Fruit fly (Drosophila melanogaster) ovary, adult (tissue): ENCODE measurements around the gene CG8003.
A peak's percentile ranks its signal among the peaks of the same experiment; 100 is the strongest.

ENCODE experiments used
- CG17801 ChIP-seq: fragments of 200-800 bp; optimal IDR thresholded peaks from 2 replicates; lab custom pipeline; 2019; ENCODE audit warnings: missing biosample characterization, mild to moderate bottlenecking, missing genetic modification characterization, moderate library complexity; ENCODE audit not compliant: partially characterized antibody

CG8003 gene

dm6 chr3L:10660744-10661589, at the start of gene CG8003, which contains the start of gene CG32066:
Gene CG8003, plus strand, starts transcription at chr3L:10661475.
Gene CG32066, minus strand, starts transcription at chr3L:10661013.
- TF ChIP-seq CG17801 (GFP tag; lab: Kevin White, UChicago): peak; percentile 53

DNA sequence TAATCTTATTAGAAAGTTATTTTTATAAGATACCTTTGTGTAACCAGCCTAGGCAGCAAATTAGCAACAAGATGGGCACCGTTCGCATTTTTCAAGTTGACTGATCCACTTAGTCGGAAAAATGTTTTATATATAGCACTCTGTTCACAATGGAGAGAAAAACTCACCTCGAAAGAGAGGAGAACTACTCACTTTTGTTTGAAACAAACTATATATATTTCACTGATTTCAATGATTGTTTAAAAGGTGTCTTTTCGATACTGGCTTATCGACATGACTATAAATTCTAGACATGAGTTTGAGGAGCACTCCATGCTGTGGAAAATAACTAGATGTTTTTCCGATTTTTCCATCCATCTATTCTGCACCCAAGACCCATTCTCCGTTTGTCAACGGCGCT, 37.8 kb upstream of the CG8003 start, which contains the start of gene CG42521:
CG42521 (minus strand) TSS at position 101 of the 400 bp plus-strand sequence.
- no peak for TF ChIP-seq CG17801 (GFP tag; lab: Kevin White, UChicago)

DNA sequence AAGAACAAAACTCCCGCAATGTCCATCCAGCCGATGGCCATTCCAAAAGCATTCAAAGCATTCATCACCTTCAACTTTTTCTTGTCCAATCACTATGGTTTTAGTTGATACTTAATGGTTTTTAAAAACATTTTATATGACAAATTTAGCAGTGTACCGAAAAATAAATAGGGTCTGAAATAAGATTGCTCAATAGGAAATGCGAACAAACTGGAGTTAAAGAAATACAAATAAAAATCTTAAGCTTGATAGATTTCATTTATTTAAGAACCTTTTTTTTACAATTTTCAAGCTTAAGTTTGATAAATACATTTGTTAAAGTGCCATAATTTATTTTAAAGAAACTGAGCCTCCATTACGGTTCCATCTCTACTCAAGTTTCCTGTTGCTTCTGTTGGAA, 35.8 kb upstream of the CG8003 start, which contains the start of gene CG43127:
CG43127 (minus strand) TSS at position 101 of the 400 bp plus-strand sequence.
- TF ChIP-seq CG17801 (GFP tag; lab: Kevin White, UChicago): no peak

- TF ChIP-seq CG17801 (GFP tag; lab: Kevin White, UChicago): no peak
These were observed 35.1 kb upstream of the CG8003 start, which contains the start of gene CG34238 for dm6 chr3L:10626199-10626598. Gene CG34238, plus strand, starts transcription at chr3L:10626499.

- TF ChIP-seq CG17801 (GFP tag; lab: Kevin White, UChicago): no peak
These were observed 32.9 kb upstream of the CG8003 start, which contains the start of gene CG14151 for dm6 chr3L:10628384-10628783. Gene CG14151, minus strand, starts transcription at chr3L:10628484.

DNA sequence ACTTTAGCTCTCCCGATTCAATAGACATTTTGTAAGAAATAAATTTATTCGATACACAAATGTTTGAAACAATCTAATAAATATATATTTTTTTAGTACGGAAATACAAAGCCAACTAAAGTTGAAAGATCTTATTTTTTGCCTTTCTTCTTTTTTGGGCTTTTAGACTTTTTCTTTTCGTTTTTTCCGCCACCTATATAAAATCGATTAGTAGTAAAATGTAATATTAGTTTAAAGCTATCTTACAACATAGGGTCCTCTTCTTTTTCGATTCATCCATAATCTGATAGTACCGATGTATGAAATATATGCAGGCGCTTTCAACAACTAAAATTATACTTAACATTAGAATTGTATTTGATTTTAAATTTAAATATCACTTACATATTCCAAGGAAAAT, 31.3 kb upstream of the CG8003 start, which contains the start of gene CG42536:
CG42536 (minus strand) TSS at position 101 of the 400 bp plus-strand sequence.
- no peak for TF ChIP-seq CG17801 (GFP tag; lab: Kevin White, UChicago)

dm6 chr3L:10630885-10631359, 30.4 kb upstream of the CG8003 start, which contains the start of the genes CG42535, CG34001 and hay:
Gene CG42535, minus strand, starts transcription at chr3L:10630935.
Gene CG34001, plus strand, starts transcription at chr3L:10631079.
Gene hay, plus strand, starts transcription at chr3L:10631079.
- no peak for TF ChIP-seq CG17801 (GFP tag; lab: Kevin White, UChicago)

dm6 chr3L:10637819-10638218, 23.5 kb upstream of the CG8003 start, which contains the start of gene Cnep1r2:
Gene Cnep1r2, plus strand, starts transcription at chr3L:10638146.
- peak; percentile 96 for TF ChIP-seq CG17801 (GFP tag; lab: Kevin White, UChicago)

- TF ChIP-seq CG17801 (GFP tag; lab: Kevin White, UChicago): no peak
These were observed 21.8 kb upstream of the CG8003 start, which contains the start of gene CG18628 for dm6 chr3L:10639440-10639839. Gene CG18628, plus strand, starts transcription at chr3L:10639740.

- no peak for TF ChIP-seq CG17801 (GFP tag; lab: Kevin White, UChicago)
These were observed 19.7 kb upstream of the CG8003 start, which contains the start of gene CG14154 for dm6 chr3L:10641589-10641988. Gene CG14154, plus strand, starts transcription at chr3L:10641889.

DNA sequence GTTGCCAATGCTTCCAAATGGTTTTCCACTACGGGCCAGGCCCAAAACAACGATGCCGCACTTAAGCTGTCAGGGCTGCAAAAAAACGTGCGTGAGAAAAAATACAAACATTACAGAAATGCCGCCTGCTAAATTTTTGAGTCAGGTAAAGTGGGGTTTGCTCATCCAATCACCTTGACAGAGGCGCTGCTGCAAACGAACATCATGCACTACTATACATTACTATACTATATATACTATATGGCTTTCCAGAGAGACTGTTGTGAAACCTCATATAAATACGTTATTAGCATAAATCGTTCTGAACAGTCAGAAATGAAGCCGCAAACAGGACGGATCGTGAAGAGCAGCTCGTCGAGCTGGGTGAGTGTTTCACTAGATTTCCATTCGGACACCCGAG, 18.0 kb upstream of the CG8003 start, which contains the start of gene CG14153:
CG14153 (plus strand) TSS at position 301 of the 400 bp plus-strand sequence.
- TF ChIP-seq CG17801 (GFP tag; lab: Kevin White, UChicago): no peak

dm6 chr3L:10645965-10646364, 15.3 kb upstream of the CG8003 start:
- no peak for TF ChIP-seq CG17801 (GFP tag; lab: Kevin White, UChicago)

- no peak for TF ChIP-seq CG17801 (GFP tag; lab: Kevin White, UChicago)
These were observed 14.1 kb upstream of the CG8003 start for dm6 chr3L:10647158-10647557.

dm6 chr3L:10648431-10648830, 12.8 kb upstream of the CG8003 start:
- TF ChIP-seq CG17801 (GFP tag; lab: Kevin White, UChicago): no peak

DNA sequence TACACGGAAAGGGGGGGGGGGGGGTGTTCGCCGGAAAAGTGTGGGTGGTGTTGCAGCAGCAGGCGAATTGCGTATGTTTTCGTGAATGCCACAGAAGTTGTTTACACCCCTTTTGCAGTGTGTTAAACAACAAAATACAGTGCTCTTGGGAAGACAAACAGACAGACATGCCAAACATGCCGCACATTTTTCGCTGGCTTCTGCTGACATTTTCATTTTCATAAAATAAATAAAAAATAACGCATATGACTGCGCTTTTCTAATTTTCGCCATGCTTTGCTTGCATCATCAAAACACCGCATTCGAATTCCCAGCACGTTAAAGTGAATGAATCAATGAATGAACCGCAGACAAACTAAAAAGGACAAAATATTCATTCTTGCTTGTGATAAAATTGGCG, 10.0 kb upstream of the CG8003 start:
- no peak for TF ChIP-seq CG17801 (GFP tag; lab: Kevin White, UChicago)
